Worm (Caenorhabditis elegans) whole organism, L3 larva: ENCODE measurements around the gene tir-1.

ENCODE experiments used
- R02D3.7 ChIP-seq: fragments of 150-350 bp; optimal IDR thresholded peaks from 2 replicates; lab custom pipeline; 2014; ENCODE audit warnings: missing biosample characterization, missing genetic modification characterization
- ZK546.5 ChIP-seq: sonication (generic microtip); optimal IDR thresholded peaks from 2 replicates; lab custom pipeline; 2017; ENCODE audit warnings: missing biosample characterization, missing genetic modification characterization
- ama-1 ChIP-seq: fragments of 150-350 bp; optimal IDR thresholded peaks from 2 replicates; lab custom pipeline; 2018
- ceh-16 ChIP-seq: sonication (generic microtip); optimal IDR thresholded peaks from 2 replicates; lab custom pipeline; 2017; ENCODE audit warnings: missing biosample characterization, missing genetic modification characterization
- ceh-28 ChIP-seq: fragments of 150-350 bp; optimal IDR thresholded peaks from 2 replicates; lab custom pipeline; 2014; ENCODE audit warnings: missing biosample characterization, missing genetic modification reagents, missing genetic modification characterization
- daf-12 ChIP-seq: fragments of 150-350 bp; optimal IDR thresholded peaks from 2 replicates; lab custom pipeline; 2014; ENCODE audit warnings: missing biosample characterization, missing genetic modification reagents, missing genetic modification characterization
- egl-27 ChIP-seq: sonication (generic microtip); optimal IDR thresholded peaks from 4 replicates; lab custom pipeline; 2017; ENCODE audit warnings: missing biosample characterization, missing genetic modification reagents, missing genetic modification characterization
- elt-1 ChIP-seq: fragments of 150-350 bp; optimal IDR thresholded peaks from 2 replicates; lab custom pipeline; 2014; ENCODE audit warnings: missing biosample characterization, missing genetic modification characterization
- elt-2 ChIP-seq: sonication (generic microtip); optimal IDR thresholded peaks from 2 replicates; lab custom pipeline; 2016; ENCODE audit warnings: missing genetic modification reagents, mild to moderate bottlenecking, missing genetic modification characterization, missing compliant biosample characterization
- elt-3 ChIP-seq, 3 experiments: fragments of 150-350 bp in 1 of 3; sonication (generic microtip) in 2 of 3; optimal IDR thresholded peaks; 2 replicates in 2 of 3; 4 replicates in 1 of 3; lab custom pipeline; 2014 to 2017; ENCODE audit warnings: missing biosample characterization in 3 of 3, missing genetic modification characterization in 3 of 3
- fkh-10 ChIP-seq: sonication (generic microtip); optimal IDR thresholded peaks from 2 replicates; lab custom pipeline; 2017; ENCODE audit warnings: missing biosample characterization, missing genetic modification reagents, missing genetic modification characterization
- hmg-11 ChIP-seq: sonication (generic microtip); optimal IDR thresholded peaks from 2 replicates; lab custom pipeline; 2016; ENCODE audit warnings: missing genetic modification characterization, missing compliant biosample characterization
- lin-15B ChIP-seq: fragments of 150-350 bp; optimal IDR thresholded peaks from 2 replicates; lab custom pipeline; 2014; ENCODE audit warnings: missing biosample characterization, missing genetic modification characterization
- lin-39 ChIP-seq: fragments of 150-350 bp; optimal IDR thresholded peaks from 2 replicates; lab custom pipeline; 2018; ENCODE audit warnings: missing biosample characterization, missing genetic modification reagents, missing genetic modification characterization
- mdl-1 ChIP-seq: fragments of 150-350 bp; optimal IDR thresholded peaks from 2 replicates; lab custom pipeline; 2014; ENCODE audit warnings: missing biosample characterization, missing genetic modification characterization
- mml-1 ChIP-seq: fragments of 150-350 bp; sonication (generic microtip); optimal IDR thresholded peaks from 3 replicates; lab custom pipeline; 2014; ENCODE audit warnings: missing biosample characterization, missing genetic modification characterization
- nfya-1 ChIP-seq: sonication (generic microtip); optimal IDR thresholded peaks from 2 replicates; lab custom pipeline; 2017; ENCODE audit warnings: missing genetic modification characterization, mild to moderate bottlenecking, missing compliant biosample characterization, antibody characterized with exemption, moderate library complexity; ENCODE audit not compliant: insufficient read depth
- nhr-11 ChIP-seq: fragments of 150-350 bp; optimal IDR thresholded peaks from 2 replicates; lab custom pipeline; 2014; ENCODE audit warnings: missing biosample characterization, missing genetic modification characterization
- nhr-12 ChIP-seq: fragments of 150-350 bp; optimal IDR thresholded peaks from 2 replicates; lab custom pipeline; 2014; ENCODE audit warnings: missing biosample characterization, missing genetic modification characterization
- nhr-23 ChIP-seq: fragments of 150-350 bp; optimal IDR thresholded peaks from 2 replicates; lab custom pipeline; 2014; ENCODE audit warnings: missing biosample characterization, missing genetic modification reagents, missing genetic modification characterization
- nhr-237 ChIP-seq: fragments of 150-350 bp; optimal IDR thresholded peaks from 2 replicates; lab custom pipeline; 2014; ENCODE audit warnings: missing biosample characterization, missing genetic modification characterization
- nhr-25 ChIP-seq: sonication (generic microtip); optimal IDR thresholded peaks from 2 replicates; lab custom pipeline; 2017; ENCODE audit warnings: missing biosample characterization, missing genetic modification characterization
- nhr-28 ChIP-seq: fragments of 150-350 bp; optimal IDR thresholded peaks from 2 replicates; lab custom pipeline; 2014; ENCODE audit warnings: missing biosample characterization, missing genetic modification characterization
- nhr-43 ChIP-seq: sonication (generic microtip); optimal IDR thresholded peaks from 2 replicates; lab custom pipeline; 2016; ENCODE audit warnings: mild to moderate bottlenecking, missing genetic modification characterization, missing compliant biosample characterization; ENCODE audit not compliant: poor library complexity, severe bottlenecking
- pha-4 ChIP-seq: fragments of 150-350 bp; optimal IDR thresholded peaks from 2 replicates; lab custom pipeline; 2014; ENCODE audit warnings: missing biosample characterization, missing genetic modification reagents, missing genetic modification characterization
- pqm-1 ChIP-seq: fragments of 150-350 bp; optimal IDR thresholded peaks from 2 replicates; lab custom pipeline; 2017; ENCODE audit warnings: missing biosample characterization, missing genetic modification characterization, inconsistent platforms
- skn-1 ChIP-seq: fragments of 150-350 bp; optimal IDR thresholded peaks from 2 replicates; lab custom pipeline; 2014; ENCODE audit warnings: missing biosample characterization, missing genetic modification characterization
- snpc-4 ChIP-seq: fragments of 150-350 bp; optimal IDR thresholded peaks from 2 replicates; lab custom pipeline; 2014; ENCODE audit warnings: missing biosample characterization, missing genetic modification characterization
- unc-39 ChIP-seq: sonication (generic microtip); optimal IDR thresholded peaks from 4 replicates; lab custom pipeline; 2017; ENCODE audit warnings: missing biosample characterization, missing genetic modification characterization
- ztf-4 ChIP-seq: fragments of 150-350 bp; optimal IDR thresholded peaks from 2 replicates; lab custom pipeline; 2014; ENCODE audit warnings: missing biosample characterization, missing genetic modification characterization

tir-1 gene

ce11 chrIII:3921646-3922328, 20.3 kb upstream of the tir-1 start, which contains the start of the genes metl-6 and nit-1 (continued):
- TF ChIP-seq nhr-237 (tag; lab: Kevin White, UChicago), result no peak

ce11 chrIII:3918569-3918968, 17.1 kb upstream of the tir-1 start, which contains the start of gene ZK1058.3:
ZK1058.3 (plus strand) TSS chrIII:3918869.
- TF ChIP-seq nhr-11 (tag; lab: Kevin White, UChicago) (no peak), mdl-1 (tag; lab: Kevin White, UChicago) (no peak), ztf-4 (tag; lab: Kevin White, UChicago) (no peak), ceh-16 (tag; lab: Kevin White, UChicago) (no peak), ama-1 (no peak), ceh-28 (tag; lab: Kevin White, UChicago) (no peak), nhr-25 (tag; lab: Kevin White, UChicago) (no peak), pqm-1 (tag; lab: Kevin White, UChicago) (no peak)
- TF ChIP-seq, all 47 proteins: peak for 0

ce11 chrIII:3916624-3917023, 15.2 kb upstream of the tir-1 start, which contains the start of gene ccdc-47:
ccdc-47 (plus strand) TSS chrIII:3916967.
- peak; percentile 86 for TF ChIP-seq pha-4
- TF ChIP-seq elt-3 (tag; optimal IDR thresholded peaks at IDR 0.05; lab: Kevin White, UChicago), result no peak
- peak; percentile 26 for TF ChIP-seq skn-1 (tag; lab: Kevin White, UChicago)
- peak; percentile 28 for TF ChIP-seq nhr-23 (tag; lab: Kevin White, UChicago)
- peak; percentile 37 for TF ChIP-seq elt-2
- TF ChIP-seq snpc-4 (tag; lab: Kevin White, UChicago), result peak; percentile 64
- TF ChIP-seq lin-39 (tag; lab: Kevin White, UChicago), result peak; percentile 61
- peak; percentile 22 for TF ChIP-seq nhr-25 (tag; lab: Kevin White, UChicago)
- peak; percentile 74 for TF ChIP-seq nfya-1 (tag; lab: Kevin White, UChicago)
- peak; percentile 50 for TF ChIP-seq nhr-43 (tag; lab: Kevin White, UChicago)
- TF ChIP-seq lin-15B (tag; lab: Kevin White, UChicago), result peak; percentile 30
- TF ChIP-seq hmg-11 (tag; lab: Kevin White, UChicago), result peak; percentile 83
- TF ChIP-seq ZK546.5 (tag; lab: Kevin White, UChicago), result no peak
- TF ChIP-seq R02D3.7, result peak; percentile 13
- TF ChIP-seq unc-39, result no peak

ce11 chrIII:3915705-3916104, 14.3 kb upstream of the tir-1 start:
- TF ChIP-seq elt-1 (no peak), hmg-11 (tag; lab: Kevin White, UChicago) (peak; percentile 20), nhr-28 (tag; lab: Kevin White, UChicago) (no peak)
- TF ChIP-seq, all 47 proteins: peak for 1

- TF ChIP-seq fkh-10, result no peak
- no peak for TF ChIP-seq pha-4
- no peak for TF ChIP-seq daf-12
- no peak for TF ChIP-seq mdl-1 (tag; lab: Kevin White, UChicago)
- no peak for TF ChIP-seq mml-1 (tag; lab: Kevin White, UChicago)
- TF ChIP-seq lin-39 (tag; lab: Kevin White, UChicago), result peak; percentile 3
- no peak for TF ChIP-seq nfya-1 (tag; lab: Kevin White, UChicago)
Observed at ce11 chrIII:3914836-3915235, 13.4 kb upstream of the tir-1 start.

- TF ChIP-seq unc-39 (no peak), skn-1 (tag; lab: Kevin White, UChicago) (no peak), daf-12 (no peak), ama-1 (no peak), lin-15B (tag; lab: Kevin White, UChicago) (no peak), egl-27 (no peak), nhr-12 (tag; lab: Kevin White, UChicago) (no peak)
Observed at ce11 chrIII:3914049-3914448, 12.6 kb upstream of the tir-1 start, which contains the start of gene pat-3. pat-3 (minus strand) TSS chrIII:3914149.
